Worm (Caenorhabditis elegans) whole organism, L1 larva: ENCODE results near the gene epic-3.

Experiments
- Y116A8C.19 ChIP-seq: sonication (generic microtip); optimal IDR thresholded peaks from 2 replicates; lab custom pipeline; 2016; ENCODE audit warnings: missing compliant biosample characterization, missing genetic modification characterization, borderline replicate concordance
- alr-1 ChIP-seq: fragments of 200-800 bp; sonication (Bioruptor generic); optimal IDR thresholded peaks from 2 replicates; lab custom pipeline; 2018; ENCODE audit warnings: borderline replicate concordance, mild to moderate bottlenecking, missing genetic modification characterization, missing compliant biosample characterization
- aly-2 ChIP-seq: fragments of 150-350 bp; optimal IDR thresholded peaks from 2 replicates; lab custom pipeline; 2014; ENCODE audit warnings: missing biosample characterization, missing genetic modification characterization
- ama-1 ChIP-seq: fragments of 150-350 bp; optimal IDR thresholded peaks from 2 replicates; lab custom pipeline; 2014
- ceh-63 ChIP-seq: fragments of 200-800 bp; sonication (Bioruptor generic); optimal IDR thresholded peaks from 2 replicates; lab custom pipeline; 2018; ENCODE audit warnings: mild to moderate bottlenecking, missing genetic modification characterization, missing compliant biosample characterization
- ceh-90 ChIP-seq: sonication (generic microtip); optimal IDR thresholded peaks from 2 replicates; lab custom pipeline; 2016; ENCODE audit warnings: missing genetic modification characterization, missing compliant biosample characterization
- dpl-1 ChIP-seq, 3 experiments: fragments of 150-350 bp in 2 of 3; sonication (generic microtip) in 1 of 3; optimal IDR thresholded peaks; 2 replicates each; lab custom pipeline; 2014 to 2017; ENCODE audit warnings: missing biosample characterization in 3 of 3, missing genetic modification characterization in 3 of 3, missing genetic modification reagents in 3 of 3
- dsc-1 ChIP-seq: sonication (generic microtip); optimal IDR thresholded peaks from 2 replicates; lab custom pipeline; 2016; ENCODE audit warnings: mild to moderate bottlenecking, missing genetic modification characterization, missing compliant biosample characterization
- efl-1 ChIP-seq, 4 experiments: fragments of 150-350 bp; optimal IDR thresholded peaks in 3 of 4; peaks in 1 of 4; 1 replicate in 1 of 4; 2 replicates in 3 of 4; lab custom pipeline; 2014; ENCODE audit warnings: missing biosample characterization in 2 of 4, missing genetic modification characterization in 2 of 4, missing genetic modification reagents in 2 of 4
- efl-3 ChIP-seq: fragments of 200-800 bp; sonication (Bioruptor generic); optimal IDR thresholded peaks from 2 replicates; lab custom pipeline; 2018; ENCODE audit warnings: mild to moderate bottlenecking, missing genetic modification characterization, missing compliant biosample characterization
- egl-13 ChIP-seq: sonication (generic microtip); optimal IDR thresholded peaks from 2 replicates; lab custom pipeline; 2016; ENCODE audit warnings: missing genotype, missing genetic modification reagents, missing genetic modification characterization, missing compliant biosample characterization
- egl-27 ChIP-seq, 2 experiments: fragments of 150-350 bp in 1 of 2; sonication (generic microtip); optimal IDR thresholded peaks; 3 replicates each; lab custom pipeline; 2017 to 2018; ENCODE audit warnings: missing biosample characterization in 2 of 2, missing genetic modification characterization in 2 of 2, missing genetic modification reagents in 2 of 2
- elt-2 ChIP-seq: sonication (generic microtip); optimal IDR thresholded peaks from 2 replicates; lab custom pipeline; 2016; ENCODE audit warnings: missing genetic modification characterization, mild to moderate bottlenecking, inconsistent platforms, missing compliant biosample characterization, missing genetic modification reagents
- elt-3 ChIP-seq, 6 experiments: fragments of 150-350 bp in 1 of 6; sonication (generic microtip); optimal IDR thresholded peaks; 2 replicates each; lab custom pipeline; 2017 to 2018; ENCODE audit warnings: missing biosample characterization in 6 of 6, missing genetic modification characterization in 6 of 6, inconsistent platforms in 1 of 6
- ets-5 ChIP-seq: fragments of 200-800 bp; sonication (Bioruptor generic); IDR thresholded peaks from 2 replicates; pipeline ENCODE4 v1.3.6; 2022; ENCODE audit warnings: missing genetic modification characterization, missing compliant biosample characterization
- fkh-8 ChIP-seq: sonication (generic microtip); optimal IDR thresholded peaks from 2 replicates; lab custom pipeline; 2016; ENCODE audit warnings: mild to moderate bottlenecking, missing genetic modification characterization, missing compliant biosample characterization
- fos-1 ChIP-seq: fragments of 150-350 bp; optimal IDR thresholded peaks from 2 replicates; lab custom pipeline; 2014; ENCODE audit warnings: missing biosample characterization, missing genetic modification characterization
- hlh-17 ChIP-seq: fragments of 200-800 bp; sonication (Bioruptor generic); optimal IDR thresholded peaks from 2 replicates; lab custom pipeline; 2018; ENCODE audit warnings: missing genetic modification characterization, mild to moderate bottlenecking, missing compliant biosample characterization, moderate library complexity, borderline replicate concordance
- hlh-4 ChIP-seq: sonication (generic microtip); optimal IDR thresholded peaks from 2 replicates; lab custom pipeline; 2016; ENCODE audit warnings: mild to moderate bottlenecking, missing genetic modification characterization, missing compliant biosample characterization
- hpl-2 ChIP-seq: fragments of 150-350 bp; optimal IDR thresholded peaks from 2 replicates; lab custom pipeline; 2014; ENCODE audit warnings: missing biosample characterization, missing genetic modification reagents, missing genetic modification characterization
- irx-1 ChIP-seq: sonication (generic microtip); optimal IDR thresholded peaks from 2 replicates; lab custom pipeline; 2016; ENCODE audit warnings: missing genetic modification characterization, missing compliant biosample characterization
- isw-1 ChIP-seq: fragments of 200-800 bp; sonication (Bioruptor generic); IDR thresholded peaks from 2 replicates; pipeline ENCODE4 v1.3.6; 2022; ENCODE audit warnings: missing genetic modification characterization, missing compliant biosample characterization
- jun-1 ChIP-seq: fragments of 150-350 bp; optimal IDR thresholded peaks from 2 replicates; lab custom pipeline; 2014; ENCODE audit warnings: missing biosample characterization, missing genetic modification reagents, missing genetic modification characterization
- lin-13 ChIP-seq: fragments of 150-350 bp; optimal IDR thresholded peaks from 2 replicates; lab custom pipeline; 2014; ENCODE audit warnings: missing biosample characterization, missing genetic modification reagents, missing genetic modification characterization
- lin-14 ChIP-seq: fragments of 200-800 bp; sonication (Bioruptor generic); optimal IDR thresholded peaks from 2 replicates; lab custom pipeline; 2018; ENCODE audit warnings: mild to moderate bottlenecking, missing genetic modification characterization, moderate library complexity, missing compliant biosample characterization
- lin-35 ChIP-seq, 2 experiments: fragments of 150-350 bp; optimal IDR thresholded peaks; 2 replicates each; lab custom pipeline; 2014; ENCODE audit warnings: missing biosample characterization in 2 of 2, missing genetic modification characterization in 2 of 2, missing genetic modification reagents in 2 of 2
- lir-3 ChIP-seq: sonication (generic microtip); optimal IDR thresholded peaks from 2 replicates; lab custom pipeline; 2016; ENCODE audit warnings: mild to moderate bottlenecking, missing genetic modification characterization, moderate library complexity, missing compliant biosample characterization; ENCODE audit not compliant: poor library complexity
- lsy-2 ChIP-seq, 2 experiments: fragments of 150-350 bp; optimal IDR thresholded peaks; 2 replicates each; lab custom pipeline; 2014; ENCODE audit warnings: missing biosample characterization in 2 of 2, missing genetic modification characterization in 2 of 2
- mdl-1 ChIP-seq, 2 experiments: fragments of 150-350 bp; optimal IDR thresholded peaks; 2 replicates each; lab custom pipeline; 2014 to 2017; ENCODE audit warnings: missing biosample characterization in 2 of 2, missing genetic modification characterization in 2 of 2, inconsistent platforms in 1 of 2
- nhr-11 ChIP-seq: fragments of 150-350 bp; optimal IDR thresholded peaks from 2 replicates; lab custom pipeline; 2014; ENCODE audit warnings: missing biosample characterization, missing genetic modification characterization
- nhr-19 ChIP-seq: fragments of 200-800 bp; sonication (Bioruptor generic); conservative IDR thresholded peaks from 2 replicates; pipeline ENCODE4 v1.3.6; 2022; ENCODE audit warnings: missing genetic modification characterization, missing compliant biosample characterization
- nhr-20 ChIP-seq: sonication (generic microtip); optimal IDR thresholded peaks from 2 replicates; lab custom pipeline; 2016; ENCODE audit warnings: mild to moderate bottlenecking, missing genetic modification characterization, missing compliant biosample characterization
- nhr-71 ChIP-seq: sonication (generic microtip); optimal IDR thresholded peaks from 2 replicates; lab custom pipeline; 2016; ENCODE audit warnings: mild to moderate bottlenecking, missing genetic modification characterization, moderate library complexity, missing compliant biosample characterization
- nhr-90 ChIP-seq: sonication (generic microtip); optimal IDR thresholded peaks from 2 replicates; lab custom pipeline; 2016; ENCODE audit warnings: mild to moderate bottlenecking, missing genetic modification characterization, missing compliant biosample characterization; ENCODE audit not compliant: poor library complexity
- pag-3 ChIP-seq: sonication (generic microtip); optimal IDR thresholded peaks from 2 replicates; lab custom pipeline; 2017; ENCODE audit warnings: missing genetic modification characterization, mild to moderate bottlenecking, missing compliant biosample characterization, antibody characterized with exemption, borderline replicate concordance; ENCODE audit not compliant: insufficient read depth
- rnt-1 ChIP-seq: sonication (generic microtip); optimal IDR thresholded peaks from 2 replicates; lab custom pipeline; 2016; ENCODE audit warnings: mild to moderate bottlenecking, missing genetic modification characterization, moderate library complexity, missing compliant biosample characterization
- snpc-4 ChIP-seq: fragments of 150-350 bp; optimal IDR thresholded peaks from 2 replicates; lab custom pipeline; 2014; ENCODE audit warnings: missing biosample characterization, missing genetic modification characterization
- snu-23 ChIP-seq: sonication (generic microtip); optimal IDR thresholded peaks from 2 replicates; lab custom pipeline; 2016; ENCODE audit warnings: missing genetic modification characterization, missing compliant biosample characterization
- sox-4 ChIP-seq: sonication (generic microtip); optimal IDR thresholded peaks from 2 replicates; lab custom pipeline; 2016; ENCODE audit warnings: missing genetic modification characterization, missing compliant biosample characterization
- swsn-7 ChIP-seq: sonication (generic microtip); optimal IDR thresholded peaks from 2 replicates; lab custom pipeline; 2016; ENCODE audit warnings: missing genetic modification characterization, missing compliant biosample characterization
- tbx-2 ChIP-seq: sonication (generic microtip); optimal IDR thresholded peaks from 2 replicates; lab custom pipeline; 2016; ENCODE audit warnings: missing genetic modification characterization, missing compliant biosample characterization
- tlp-1 ChIP-seq: fragments of 150-350 bp; optimal IDR thresholded peaks from 2 replicates; lab custom pipeline; 2014; ENCODE audit warnings: missing biosample characterization, missing genetic modification characterization
- unc-130 ChIP-seq: fragments of 150-350 bp; optimal IDR thresholded peaks from 2 replicates; lab custom pipeline; 2017; ENCODE audit warnings: missing biosample characterization, missing genetic modification characterization, inconsistent platforms
- unc-30 ChIP-seq: sonication (generic microtip); optimal IDR thresholded peaks from 2 replicates; lab custom pipeline; 2017; ENCODE audit warnings: missing biosample characterization, missing genetic modification characterization
- unc-86 ChIP-seq: sonication (generic microtip); optimal IDR thresholded peaks from 2 replicates; lab custom pipeline; 2016; ENCODE audit warnings: missing genetic modification characterization, missing compliant biosample characterization
- unc-98 ChIP-seq: fragments of 200-800 bp; sonication (Bioruptor generic); IDR thresholded peaks from 2 replicates; pipeline ENCODE4 v1.3.6; 2022; ENCODE audit warnings: missing genetic modification characterization, missing compliant biosample characterization
- xbp-1 ChIP-seq: sonication (generic microtip); optimal IDR thresholded peaks from 2 replicates; lab custom pipeline; 2016; ENCODE audit warnings: missing genetic modification characterization, missing compliant biosample characterization
- zag-1 ChIP-seq: fragments of 150-350 bp; optimal IDR thresholded peaks from 2 replicates; lab custom pipeline; 2014; ENCODE audit warnings: missing biosample characterization, missing genetic modification characterization
- ztf-4 ChIP-seq: fragments of 150-350 bp; optimal IDR thresholded peaks from 2 replicates; lab custom pipeline; 2014; ENCODE audit warnings: missing biosample characterization, missing genetic modification characterization

epic-3 gene

ce11 chrIV:1763452-1763851, 39.3 kb upstream of the epic-3 start:
- no peak for TF ChIP-seq tbx-2 (tag; lab: Kevin White, UChicago)
- no peak for TF ChIP-seq swsn-7 (tag; lab: Kevin White, UChicago)
- no peak for TF ChIP-seq tlp-1 (tag; lab: Kevin White, UChicago)
- no peak for TF ChIP-seq Y116A8C.19 (tag; lab: Kevin White, UChicago)
- TF ChIP-seq jun-1 (tag; lab: Kevin White, UChicago), result no peak
- no peak for TF ChIP-seq hlh-17
- no peak for TF ChIP-seq zag-1
- no peak for TF ChIP-seq nhr-90 (tag; lab: Kevin White, UChicago)
- no peak for TF ChIP-seq efl-3
- no peak for TF ChIP-seq unc-86 (tag; lab: Kevin White, UChicago)
- no peak for TF ChIP-seq hlh-4 (tag; lab: Kevin White, UChicago)
- no peak for TF ChIP-seq nhr-20 (tag; lab: Kevin White, UChicago)
- TF ChIP-seq ceh-63 (GFP tag; lab: Kevin White, UChicago), result no peak
- TF ChIP-seq fos-1 (tag; lab: Kevin White, UChicago), result no peak
- TF ChIP-seq sox-4 (tag; lab: Kevin White, UChicago), result no peak
- no peak for TF ChIP-seq aly-2 (tag; lab: Kevin White, UChicago)
- no peak for TF ChIP-seq unc-30 (tag; lab: Kevin White, UChicago)

DNA sequence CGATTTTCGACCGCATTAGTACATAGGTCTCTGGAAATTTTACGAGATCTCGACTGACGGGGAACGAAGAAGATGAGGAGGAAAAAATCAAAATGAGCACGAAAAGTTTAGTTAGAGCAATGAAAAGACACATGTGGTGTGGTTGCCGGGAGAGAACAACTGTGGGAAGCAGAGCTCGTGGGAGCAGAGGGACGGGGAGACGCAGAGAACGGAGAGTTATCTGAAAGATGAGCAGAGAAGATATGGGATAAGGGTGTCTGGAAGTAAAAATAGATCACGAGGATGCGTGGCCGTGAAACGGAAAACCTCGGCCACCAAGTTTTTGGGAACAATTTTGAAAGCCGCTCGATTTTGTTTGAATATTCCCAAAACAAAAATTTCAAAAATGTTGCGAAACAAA, 37.4 kb upstream of the epic-3 start, which contains the start of gene Y41D4A.7:
Gene Y41D4A.7, minus strand, starts transcription at position 18 of the 400 bp plus-strand sequence.
- peak; percentile 38 for TF ChIP-seq lir-3 (tag; lab: Kevin White, UChicago)
- peak; percentile 74 for TF ChIP-seq nhr-71
- peak; percentile 47 to 49 for TF ChIP-seq lsy-2 (tag; optimal IDR thresholded peaks at IDR 0.05; lab: Kevin White, UChicago)
- peak; percentile 20 for TF ChIP-seq lin-13 (GFP tag; lab: Kevin White, UChicago)
- TF ChIP-seq mdl-1 (tag; optimal IDR thresholded peaks at IDR 0.05; lab: Kevin White, UChicago), result peak in 1 of 2 experiments; percentile 36
- TF ChIP-seq efl-1 (optimal IDR thresholded peaks at IDR 0.05; lab: Kevin White, UChicago), result peak in 1 of 2 experiments; percentile 14
- peak in 1 of 2 experiments; percentile 12 for TF ChIP-seq efl-1 (GFP tag; optimal IDR thresholded peaks at IDR 0.05 in 1 of 2; lab: Kevin White, UChicago)
- no peak for TF ChIP-seq ztf-4
- peak; percentile 46 for TF ChIP-seq dsc-1 (tag; lab: Kevin White, UChicago)
- TF ChIP-seq ceh-90, result peak; percentile 16
- peak; percentile 49 for TF ChIP-seq snu-23
- TF ChIP-seq ets-5, result no peak
- no peak for TF ChIP-seq ama-1 (lab: Kevin White, UChicago)
- TF ChIP-seq nhr-20 (tag; lab: Kevin White, UChicago), result peak; percentile 27
- peak; percentile 54 for TF ChIP-seq nhr-19 (GFP tag; lab: Robert Waterston, UW)
- TF ChIP-seq lin-14 (GFP tag; lab: Kevin White, UChicago), result peak; percentile 57
- peak; percentile 16 for TF ChIP-seq tbx-2 (tag; lab: Kevin White, UChicago)
- no peak for TF ChIP-seq pag-3
- peak; percentile 13 for TF ChIP-seq swsn-7 (tag; lab: Kevin White, UChicago)
- TF ChIP-seq fkh-8, result no peak
- TF ChIP-seq xbp-1 (tag; lab: Kevin White, UChicago), result peak; percentile 22
- TF ChIP-seq rnt-1 (tag; lab: Kevin White, UChicago), result peak; percentile 88
- peak; percentile 35; the same call in 1 of the 2 replicates for TF ChIP-seq unc-98 (GFP tag; lab: Robert Waterston, UW)
- no peak for TF ChIP-seq fos-1 (tag; lab: Kevin White, UChicago)
- peak; percentile 46 for TF ChIP-seq unc-130 (tag; lab: Kevin White, UChicago)
- TF ChIP-seq, all 84 proteins: peak for 18

DNA sequence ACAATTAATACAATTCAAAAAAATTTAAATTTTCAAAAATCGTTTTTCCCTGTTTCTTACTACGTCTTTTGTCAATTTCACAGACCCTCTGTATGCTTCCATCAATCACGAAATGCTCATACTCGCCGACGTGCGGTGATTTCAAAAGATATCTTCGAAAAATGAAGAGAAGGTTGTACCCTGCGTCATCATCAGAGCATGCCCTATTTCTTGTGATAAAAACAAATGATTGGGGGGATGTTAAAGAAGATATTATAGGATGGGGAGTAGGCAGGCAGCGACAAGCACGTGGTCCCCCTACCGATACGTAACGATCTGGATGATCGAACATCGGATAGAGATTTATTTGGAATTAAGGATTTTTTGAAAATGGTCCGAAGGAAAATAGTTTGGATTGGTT, 34.4 kb upstream of the epic-3 start:
- TF ChIP-seq snpc-4 (tag; lab: Kevin White, UChicago), result no peak
- no peak for TF ChIP-seq hlh-17
- TF ChIP-seq irx-1 (tag; lab: Kevin White, UChicago), result no peak
- TF ChIP-seq egl-27 (tag; optimal IDR thresholded peaks at IDR 0.05; lab: Kevin White, UChicago), result no peak
- peak; percentile 30 for TF ChIP-seq snu-23
- TF ChIP-seq elt-2, result no peak
- no peak for TF ChIP-seq ceh-63 (GFP tag; lab: Kevin White, UChicago)
- TF ChIP-seq nhr-11 (tag; lab: Kevin White, UChicago), result no peak
- no peak for TF ChIP-seq lin-35 (GFP tag; optimal IDR thresholded peaks at IDR 0.05; lab: Kevin White, UChicago)
- TF ChIP-seq nhr-71, result peak; percentile 63
- TF ChIP-seq isw-1, result no peak
- TF ChIP-seq zag-1, result no peak
- TF ChIP-seq dsc-1 (tag; lab: Kevin White, UChicago), result no peak
- TF ChIP-seq elt-3 (tag; optimal IDR thresholded peaks at IDR 0.05; lab: Kevin White, UChicago), result no peak
- TF ChIP-seq alr-1 (tag; lab: Kevin White, UChicago), result no peak
- no peak for TF ChIP-seq egl-13
- TF ChIP-seq dpl-1 (GFP tag; optimal IDR thresholded peaks at IDR 0.05; lab: Kevin White, UChicago), result no peak
- no peak for TF ChIP-seq hpl-2 (GFP tag; lab: Kevin White, UChicago)
